Fruit fly (Drosophila melanogaster) whole organism, embryonic: ENCODE measurements around the gene CG43131.

ENCODE experiments used
- Abd-B ChIP-seq: fragments of 200-800 bp; sonication (Bioruptor generic); optimal IDR thresholded peaks from 2 replicates; lab custom pipeline; 2018; ENCODE audit warnings: missing biosample characterization, mild to moderate bottlenecking, missing genetic modification characterization, moderate library complexity
- CG10147 ChIP-seq: fragments of 200-800 bp; sonication (Bioruptor generic); optimal IDR thresholded peaks from 2 replicates; lab custom pipeline; 2019; ENCODE audit warnings: missing biosample characterization, mild to moderate bottlenecking, missing genetic modification characterization, moderate library complexity
- CG10565 ChIP-seq: fragments of 200-800 bp; sonication (Bioruptor generic); optimal IDR thresholded peaks from 3 replicates; lab custom pipeline; 2016; ENCODE audit warnings: missing biosample characterization, mild to moderate bottlenecking, missing genetic modification characterization
- CG10959 ChIP-seq: fragments of 200-800 bp; sonication (Bioruptor generic); IDR thresholded peaks from 2 replicates; pipeline ENCODE4 v1.3.6; 2022; ENCODE audit warnings: missing biosample characterization, missing genetic modification characterization
- CG11504 ChIP-seq: fragments of 200-800 bp; sonication (Bioruptor generic); optimal IDR thresholded peaks from 3 replicates; lab custom pipeline; 2019; ENCODE audit warnings: missing biosample characterization, mild to moderate bottlenecking, missing genetic modification characterization, moderate library complexity
- CG11560 ChIP-seq: fragments of 200-800 bp; sonication (Bioruptor generic); IDR thresholded peaks from 3 replicates; pipeline ENCODE4 v1.3.6; 2022; ENCODE audit warnings: missing biosample characterization, missing genetic modification characterization
- CG12219 ChIP-seq: fragments of 200-800 bp; sonication (Bioruptor generic); optimal IDR thresholded peaks from 3 replicates; lab custom pipeline; 2018; ENCODE audit warnings: missing biosample characterization, mild to moderate bottlenecking, missing genetic modification characterization
- CG13123 ChIP-seq: fragments of 200-800 bp; sonication (Bioruptor generic); optimal IDR thresholded peaks from 2 replicates; lab custom pipeline; 2016; ENCODE audit warnings: missing biosample characterization, missing genetic modification characterization
- CG13894 ChIP-seq: fragments of 200-800 bp; sonication (Bioruptor generic); optimal IDR thresholded peaks from 3 replicates; lab custom pipeline; 2018; ENCODE audit warnings: missing biosample characterization, mild to moderate bottlenecking, missing genetic modification characterization, moderate library complexity
- CG15479 ChIP-seq: fragments of 200-800 bp; sonication (Bioruptor generic); optimal IDR thresholded peaks from 3 replicates; lab custom pipeline; 2019; ENCODE audit warnings: missing biosample characterization, mild to moderate bottlenecking, missing genetic modification characterization, moderate library complexity
- CG17568 ChIP-seq: fragments of 200-800 bp; sonication (Bioruptor generic); optimal IDR thresholded peaks from 2 replicates; lab custom pipeline; 2018; ENCODE audit warnings: missing biosample characterization, mild to moderate bottlenecking, missing genetic modification characterization, moderate library complexity
- CG17612 ChIP-seq: fragments of 200-800 bp; sonication (Bioruptor generic); IDR thresholded peaks from 2 replicates; pipeline ENCODE4 v1.3.6; 2022; ENCODE audit warnings: missing biosample characterization, missing genetic modification characterization
- CG17802 ChIP-seq: fragments of 200-800 bp; sonication (Bioruptor generic); optimal IDR thresholded peaks from 2 replicates; lab custom pipeline; 2018; ENCODE audit warnings: missing biosample characterization, mild to moderate bottlenecking, missing genetic modification characterization, moderate library complexity
- CG17912 ChIP-seq: fragments of 200-800 bp; sonication (Bioruptor generic); optimal IDR thresholded peaks from 2 replicates; lab custom pipeline; 2018; ENCODE audit warnings: missing biosample characterization, mild to moderate bottlenecking, missing genetic modification characterization
- CG30403 ChIP-seq: fragments of 200-800 bp; sonication (Bioruptor generic); optimal IDR thresholded peaks from 3 replicates; lab custom pipeline; 2016; ENCODE audit warnings: missing biosample characterization, missing genetic modification characterization
- CG3847 ChIP-seq: fragments of 200-800 bp; sonication (Bioruptor generic); IDR thresholded peaks from 2 replicates; pipeline ENCODE4 v1.3.6; 2022; ENCODE audit warnings: missing biosample characterization, missing genetic modification characterization
- CG4360 ChIP-seq: fragments of 200-800 bp; sonication (Bioruptor generic); IDR thresholded peaks from 2 replicates; pipeline ENCODE4 v1.3.6; 2022; ENCODE audit warnings: missing biosample characterization, missing genetic modification characterization
- CG4820 ChIP-seq: fragments of 200-800 bp; sonication (Bioruptor generic); optimal IDR thresholded peaks from 3 replicates; lab custom pipeline; 2016; ENCODE audit warnings: missing biosample characterization, missing genetic modification characterization
- CG6813 ChIP-seq: fragments of 200-800 bp; sonication (Bioruptor generic); optimal IDR thresholded peaks from 2 replicates; lab custom pipeline; 2017; ENCODE audit warnings: missing biosample characterization, missing genetic modification characterization, mild to moderate bottlenecking, moderate library complexity, missing genetic modification reagents
- CG7357 ChIP-seq: fragments of 200-800 bp; sonication (Bioruptor generic); IDR thresholded peaks from 3 replicates; pipeline ENCODE4 v1.3.6; 2022; ENCODE audit warnings: missing biosample characterization, missing genetic modification characterization
- CrebB ChIP-seq: fragments of 200-800 bp; sonication (Bioruptor generic); optimal IDR thresholded peaks from 3 replicates; lab custom pipeline; 2018; ENCODE audit warnings: missing biosample characterization, mild to moderate bottlenecking, missing genetic modification characterization
- D19B ChIP-seq: fragments of 200-800 bp; sonication (Bioruptor generic); optimal IDR thresholded peaks from 2 replicates; lab custom pipeline; 2017; ENCODE audit warnings: missing biosample characterization, mild to moderate bottlenecking, missing genetic modification characterization
- HLHmδ ChIP-seq: fragments of 200-800 bp; sonication (Bioruptor generic); optimal IDR thresholded peaks from 2 replicates; lab custom pipeline; 2018; ENCODE audit warnings: missing biosample characterization, mild to moderate bottlenecking, missing genetic modification characterization, moderate library complexity
- Hey ChIP-seq: fragments of 200-800 bp; sonication (Bioruptor generic); optimal IDR thresholded peaks from 3 replicates; lab custom pipeline; 2018; ENCODE audit warnings: missing biosample characterization, mild to moderate bottlenecking, missing genetic modification characterization
- Hmx ChIP-seq: fragments of 200-800 bp; sonication (Bioruptor generic); optimal IDR thresholded peaks from 2 replicates; lab custom pipeline; 2016; ENCODE audit warnings: missing biosample characterization, missing genetic modification characterization
- Hr39 ChIP-seq: fragments of >200 bp; optimal IDR thresholded peaks from 2 replicates; lab custom pipeline; 2017
- Med ChIP-seq: fragments of 200-800 bp; sonication (Bioruptor generic); peaks from one replicate; lab custom pipeline; 2016; ENCODE audit warnings: missing biosample characterization, missing genetic modification characterization, mild to moderate bottlenecking, inconsistent platforms, moderate library complexity
- NC2β ChIP-seq: fragments of 200-800 bp; sonication (Bioruptor generic); optimal IDR thresholded peaks from 2 replicates; lab custom pipeline; 2016; ENCODE audit warnings: missing biosample characterization, missing genetic modification characterization
- Pdp1 ChIP-seq, 2 experiments: fragments of 200-800 bp; sonication (Bioruptor generic); optimal IDR thresholded peaks; 3 replicates each; lab custom pipeline; 2016; ENCODE audit warnings: missing biosample characterization in 2 of 2, missing genetic modification characterization in 2 of 2, mild to moderate bottlenecking in 1 of 2, moderate library complexity in 1 of 2
- Scr ChIP-seq: fragments of 200-800 bp; sonication (Bioruptor generic); IDR thresholded peaks from 2 replicates; pipeline ENCODE4 v1.3.6; 2022; ENCODE audit warnings: missing biosample characterization, missing genetic modification characterization; ENCODE audit not compliant: partially characterized antibody
- Sox100B ChIP-seq: fragments of 200-800 bp; sonication (Bioruptor generic); optimal IDR thresholded peaks from 3 replicates; lab custom pipeline; 2018; ENCODE audit warnings: missing biosample characterization, mild to moderate bottlenecking, missing genetic modification characterization
- Sox102F ChIP-seq: fragments of 200-800 bp; sonication (Bioruptor generic); optimal IDR thresholded peaks from 2 replicates; lab custom pipeline; 2018; ENCODE audit warnings: missing biosample characterization, mild to moderate bottlenecking, missing genetic modification characterization, moderate library complexity
- TFAM ChIP-seq: fragments of 200-800 bp; sonication (Bioruptor generic); optimal IDR thresholded peaks from 2 replicates; lab custom pipeline; 2017; ENCODE audit warnings: missing biosample characterization, missing genetic modification characterization, inconsistent platforms
- chif ChIP-seq, 2 experiments: fragments of 200-800 bp; sonication (Bioruptor generic); optimal IDR thresholded peaks; 3 replicates each; lab custom pipeline; 2016; ENCODE audit warnings: missing biosample characterization in 2 of 2, missing genetic modification characterization in 2 of 2
- chn ChIP-seq: fragments of 200-800 bp; sonication (Bioruptor generic); optimal IDR thresholded peaks from 2 replicates; lab custom pipeline; 2016; ENCODE audit warnings: missing biosample characterization, missing genetic modification characterization
- crc ChIP-seq: fragments of 200-800 bp; sonication (Bioruptor generic); optimal IDR thresholded peaks from 2 replicates; lab custom pipeline; 2016; ENCODE audit warnings: missing biosample characterization, missing genetic modification characterization
- crol ChIP-seq: fragments of 200-800 bp; sonication (Bioruptor generic); IDR thresholded peaks from 2 replicates; pipeline ENCODE4 v1.3.6; 2022; ENCODE audit warnings: missing biosample characterization, missing genetic modification characterization
- dimm ChIP-seq: fragments of 200-800 bp; sonication (Bioruptor generic); IDR thresholded peaks from 2 replicates; pipeline ENCODE4 v1.3.6; 2022; ENCODE audit warnings: missing biosample characterization, missing genetic modification characterization
- eyg ChIP-seq: fragments of 200-800 bp; sonication (Bioruptor generic); optimal IDR thresholded peaks from 3 replicates; lab custom pipeline; 2016; ENCODE audit warnings: missing biosample characterization, missing genetic modification characterization
- gt ChIP-seq: fragments of 200-800 bp; sonication (Bioruptor generic); IDR thresholded peaks from 2 replicates; pipeline ENCODE4 v1.3.6; 2022; ENCODE audit warnings: missing biosample characterization, missing genetic modification characterization
- h ChIP-seq: fragments of >200 bp; optimal IDR thresholded peaks from 2 replicates; lab custom pipeline; 2017
- kni ChIP-seq: fragments of 200-800 bp; sonication (Bioruptor generic); optimal IDR thresholded peaks from 3 replicates; lab custom pipeline; 2017; ENCODE audit warnings: mild to moderate bottlenecking, missing biosample characterization, missing genetic modification reagents, missing genetic modification characterization
- lab ChIP-seq: fragments of 200-800 bp; sonication (Bioruptor generic); optimal IDR thresholded peaks from 3 replicates; lab custom pipeline; 2017; ENCODE audit warnings: missing biosample characterization, missing genetic modification characterization, mild to moderate bottlenecking, moderate library complexity, missing genetic modification reagents
- mam ChIP-seq: fragments of 200-800 bp; sonication (Bioruptor generic); optimal IDR thresholded peaks from 3 replicates; lab custom pipeline; 2016; ENCODE audit warnings: missing biosample characterization, missing genetic modification characterization
- nom ChIP-seq: fragments of 200-800 bp; sonication (Bioruptor generic); optimal IDR thresholded peaks from 2 replicates; lab custom pipeline; 2017; ENCODE audit warnings: missing biosample characterization, missing genetic modification characterization, mild to moderate bottlenecking, moderate library complexity, missing genetic modification reagents
- p53 ChIP-seq: fragments of 200-800 bp; sonication (Bioruptor generic); optimal IDR thresholded peaks from 2 replicates; lab custom pipeline; 2016; ENCODE audit warnings: missing biosample characterization, missing genetic modification characterization
- salm ChIP-seq: fragments of 200-800 bp; sonication (Bioruptor generic); optimal IDR thresholded peaks from 2 replicates; lab custom pipeline; 2018; ENCODE audit warnings: missing biosample characterization, mild to moderate bottlenecking, missing genetic modification characterization
- sna ChIP-seq: fragments of 200-800 bp; sonication (Bioruptor generic); IDR thresholded peaks from 2 replicates; pipeline ENCODE4 v1.3.6; 2022; ENCODE audit warnings: missing biosample characterization, missing genetic modification characterization; ENCODE audit not compliant: partially characterized antibody
- tup ChIP-seq: fragments of 200-800 bp; sonication (Bioruptor generic); optimal IDR thresholded peaks from 2 replicates; lab custom pipeline; 2016; ENCODE audit warnings: missing biosample characterization, mild to moderate bottlenecking, missing genetic modification characterization, moderate library complexity
- tx ChIP-seq: fragments of 200-800 bp; sonication (Bioruptor generic); optimal IDR thresholded peaks from 2 replicates; lab custom pipeline; 2016; ENCODE audit warnings: missing biosample characterization, missing genetic modification characterization
- unc-4 ChIP-seq: fragments of 200-800 bp; sonication (Bioruptor generic); IDR thresholded peaks from 2 replicates; pipeline ENCODE4 v1.3.6; 2022; ENCODE audit warnings: missing biosample characterization, missing genetic modification characterization; ENCODE audit not compliant: partially characterized antibody
- zfh2 ChIP-seq: fragments of 200-800 bp; sonication (Bioruptor generic); optimal IDR thresholded peaks from 2 replicates; lab custom pipeline; 2016; ENCODE audit warnings: missing biosample characterization, missing genetic modification characterization

CG43131 gene

DNA sequence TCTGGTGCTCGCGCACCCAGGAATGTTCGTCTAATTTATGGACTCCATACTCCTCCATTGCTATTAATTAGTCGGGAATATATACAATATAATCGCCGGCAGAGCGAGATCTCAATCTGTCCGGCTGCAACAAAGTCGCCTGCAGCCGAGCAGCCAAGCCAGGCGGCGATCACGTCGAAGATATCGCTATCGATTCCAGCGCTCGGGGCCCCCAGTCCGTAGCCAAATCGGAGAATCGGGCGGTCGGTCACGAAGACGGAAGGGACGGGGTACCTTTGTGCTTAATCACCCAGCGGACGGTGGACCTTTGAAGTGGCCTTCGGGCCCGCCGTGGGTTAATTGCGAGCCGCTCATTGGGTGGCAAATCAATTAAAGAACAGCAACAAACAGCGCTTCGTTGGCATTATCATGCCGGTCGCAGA, 43.3 kb downstream of the CG43131 start (continued):
- no peak for TF ChIP-seq tx (GFP tag; lab: Kevin White, UChicago)
- TF ChIP-seq Sox100B (GFP tag; lab: Kevin White, UChicago): no peak
- TF ChIP-seq chif (GFP tag; optimal IDR thresholded peaks at IDR 0.05; lab: Kevin White, UChicago): no peak
- TF ChIP-seq CG3847 (GFP tag; lab: Robert Waterston, UW): no peak
- no peak for TF ChIP-seq zfh2
- peak; percentile 52 for TF ChIP-seq lab
- TF ChIP-seq TFAM: no peak
- TF ChIP-seq CG4820 (GFP tag; lab: Kevin White, UChicago): no peak
- no peak for TF ChIP-seq CG10147 (GFP tag; lab: Kevin White, UChicago)
- no peak for TF ChIP-seq gt (GFP tag; lab: Robert Waterston, UW)
- TF ChIP-seq kni (GFP tag; lab: Kevin White, UChicago): peak; percentile 61
- TF ChIP-seq h (lab: Kevin White, UChicago): no peak
- TF ChIP-seq HLHmδ (GFP tag; lab: Kevin White, UChicago): no peak
- TF ChIP-seq Scr (GFP tag; lab: Robert Waterston, UW): no peak
- no peak for TF ChIP-seq CG17912 (GFP tag; lab: Kevin White, UChicago)
- TF ChIP-seq Sox102F (GFP tag; lab: Kevin White, UChicago): no peak
- no peak for TF ChIP-seq NC2β (GFP tag; lab: Kevin White, UChicago)
- TF ChIP-seq CG13123 (GFP tag; lab: Kevin White, UChicago): no peak
- TF ChIP-seq nom (GFP tag; lab: Kevin White, UChicago): no peak
- no peak for TF ChIP-seq CG11560
- TF ChIP-seq salm (tag; lab: Kevin White, UChicago): peak; percentile 6
- TF ChIP-seq CG6813 (GFP tag; lab: Kevin White, UChicago): no peak
- no peak for TF ChIP-seq CG10565 (GFP tag; lab: Kevin White, UChicago)
- no peak for TF ChIP-seq CG10959
- TF ChIP-seq crc: no peak
- no peak for TF ChIP-seq CG11504
- no peak for TF ChIP-seq CG17568 (GFP tag; lab: Kevin White, UChicago)
- TF ChIP-seq CG17612 (GFP tag; lab: Robert Waterston, UW): no peak
- no peak for TF ChIP-seq CG7357 (GFP tag; lab: Robert Waterston, UW)
- TF ChIP-seq D19B (GFP tag; lab: Kevin White, UChicago): no peak
- no peak for TF ChIP-seq chn (GFP tag; lab: Kevin White, UChicago)
- TF ChIP-seq eyg (GFP tag; lab: Kevin White, UChicago): no peak
- no peak for TF ChIP-seq unc-4
- peak; percentile 62 for TF ChIP-seq crol (GFP tag; lab: Robert Waterston, UW)
- no peak for TF ChIP-seq tup (GFP tag; lab: Kevin White, UChicago)
- no peak for TF ChIP-seq CG15479 (GFP tag; lab: Kevin White, UChicago)
- no peak for TF ChIP-seq sna
- peak; percentile 20 for TF ChIP-seq CG4360 (GFP tag; lab: Robert Waterston, UW)
- no peak for TF ChIP-seq mam (GFP tag; lab: Kevin White, UChicago)
- TF ChIP-seq CrebB (tag; lab: Kevin White, UChicago): no peak
- TF ChIP-seq Abd-B (GFP tag; lab: Kevin White, UChicago): no peak
- TF ChIP-seq Pdp1 (GFP tag; optimal IDR thresholded peaks at IDR 0.05; lab: Kevin White, UChicago): no peak
- no peak for TF ChIP-seq CG17802
- no peak for TF ChIP-seq Hmx (GFP tag; lab: Kevin White, UChicago)
- peak; percentile 63 for TF ChIP-seq Med (GFP tag; lab: Kevin White, UChicago)
- no peak for TF ChIP-seq dimm
- TF ChIP-seq CG30403 (GFP tag; lab: Kevin White, UChicago): no peak
- peak; percentile 53 for TF ChIP-seq CG13894
- TF ChIP-seq p53 (GFP tag; lab: Kevin White, UChicago): no peak
- TF ChIP-seq CG12219 (GFP tag; lab: Kevin White, UChicago): no peak
- no peak for TF ChIP-seq Hey (tag; lab: Kevin White, UChicago)
- no peak for TF ChIP-seq Hr39 (lab: Kevin White, UChicago)
